Worm (Caenorhabditis elegans): Measurements from ENCODE around the gene F56H9.2.

ce11 chrV:12609526-12609925 is 27.9 kb upstream of the F56H9.2 start, which contains the start of gene ZC116.1:
- TF ChIP-seq him-1 (tag; optimal IDR thresholded peaks at IDR 0.05) (no peak), dao-5 (tag; optimal IDR thresholded peaks at IDR 0.05) (no peak), W03F9.2 (tag; optimal IDR thresholded peaks at IDR 0.05) (no peak)
